Fruit fly (Drosophila melanogaster) whole organism, prepupa: ENCODE results near the gene Osi4.
A peak's percentile ranks its signal among the peaks of the same experiment; 100 is the strongest.

Experiments used
- Blimp-1 ChIP-seq: fragments of 200-800 bp; sonication (Bioruptor generic); optimal IDR thresholded peaks from 3 replicates; lab custom pipeline; 2017; ENCODE audit warnings: missing biosample characterization, missing genetic modification characterization, mild to moderate bottlenecking, moderate library complexity, missing genetic modification reagents
- CG10631 ChIP-seq: fragments of 200-800 bp; sonication (Bioruptor generic); optimal IDR thresholded peaks from 2 replicates; lab custom pipeline; 2016; ENCODE audit warnings: missing biosample characterization, missing genetic modification characterization
- CG11294 ChIP-seq: fragments of 200-800 bp; sonication (Bioruptor generic); IDR thresholded peaks from 2 replicates; pipeline ENCODE4 v1.3.6; 2022; ENCODE audit warnings: missing biosample characterization, missing genetic modification characterization
- CG11762 ChIP-seq: fragments of 200-800 bp; sonication (Bioruptor generic); optimal IDR thresholded peaks from 3 replicates; lab custom pipeline; 2016; ENCODE audit warnings: missing biosample characterization, missing genetic modification characterization; ENCODE audit not compliant: insufficient read depth
- CG11902 ChIP-seq: fragments of 200-800 bp; sonication (Bioruptor generic); optimal IDR thresholded peaks from 3 replicates; lab custom pipeline; 2016; ENCODE audit warnings: missing biosample characterization, missing genetic modification characterization
- CG1621 ChIP-seq: fragments of 200-800 bp; sonication (Bioruptor generic); optimal IDR thresholded peaks from 3 replicates; lab custom pipeline; 2018; ENCODE audit warnings: missing biosample characterization, mild to moderate bottlenecking, missing genetic modification characterization
- CG16779 ChIP-seq: fragments of 200-800 bp; sonication (Bioruptor generic); optimal IDR thresholded peaks from 3 replicates; lab custom pipeline; 2017; ENCODE audit warnings: missing biosample characterization, mild to moderate bottlenecking, missing genetic modification characterization
- CG3032 ChIP-seq: fragments of 200-800 bp; optimal IDR thresholded peaks from 2 replicates; lab custom pipeline; 2019; ENCODE audit warnings: missing biosample characterization, mild to moderate bottlenecking, missing genetic modification characterization, moderate library complexity
- CG31627 ChIP-seq: fragments of 200-800 bp; sonication (Bioruptor generic); optimal IDR thresholded peaks from 3 replicates; lab custom pipeline; 2016; ENCODE audit warnings: missing biosample characterization, missing genetic modification characterization
- CG4318 ChIP-seq: fragments of 200-800 bp; sonication (Bioruptor generic); optimal IDR thresholded peaks from 3 replicates; lab custom pipeline; 2017; ENCODE audit warnings: missing biosample characterization, mild to moderate bottlenecking, missing genetic modification characterization
- CG6163 ChIP-seq: fragments of 200-800 bp; sonication (Bioruptor generic); IDR thresholded peaks from 3 replicates; pipeline ENCODE4 v1.3.6; 2022; ENCODE audit warnings: missing biosample characterization, missing genetic modification characterization
- CG6276 ChIP-seq: fragments of 200-800 bp; sonication (Bioruptor generic); optimal IDR thresholded peaks from 2 replicates; lab custom pipeline; 2017; ENCODE audit warnings: missing biosample characterization, mild to moderate bottlenecking, missing genetic modification characterization
- CG6854 ChIP-seq: fragments of 200-800 bp; sonication (Bioruptor generic); optimal IDR thresholded peaks from 2 replicates; lab custom pipeline; 2017; ENCODE audit warnings: missing biosample characterization, mild to moderate bottlenecking, missing genetic modification characterization
- CG8119 ChIP-seq: fragments of 200-800 bp; sonication (Bioruptor generic); IDR thresholded peaks from 3 replicates; pipeline ENCODE4 v1.3.6; 2022; ENCODE audit warnings: missing biosample characterization, missing genetic modification characterization
- CG8319 ChIP-seq: fragments of 200-800 bp; sonication (Bioruptor generic); optimal IDR thresholded peaks from 3 replicates; lab custom pipeline; 2016; ENCODE audit warnings: missing biosample characterization, missing genetic modification characterization
- CG8632 ChIP-seq: fragments of 200-800 bp; sonication (Bioruptor generic); optimal IDR thresholded peaks from 3 replicates; lab custom pipeline; 2016; ENCODE audit warnings: missing biosample characterization, missing genetic modification characterization
- CG9139 ChIP-seq: fragments of 200-800 bp; sonication (Bioruptor generic); optimal IDR thresholded peaks from 3 replicates; lab custom pipeline; 2017; ENCODE audit warnings: missing biosample characterization, mild to moderate bottlenecking, missing genetic modification characterization
- Eip78C ChIP-seq: fragments of 200-800 bp; sonication (Bioruptor generic); peaks from one replicate; lab custom pipeline; 2016; ENCODE audit warnings: missing biosample characterization, missing genetic modification characterization
- Eip93F ChIP-seq: fragments of 200-800 bp; sonication (Bioruptor generic); optimal IDR thresholded peaks from 2 replicates; lab custom pipeline; 2016; ENCODE audit warnings: missing biosample characterization, mild to moderate bottlenecking, missing genetic modification characterization
- Ets96B ChIP-seq: fragments of 200-800 bp; optimal IDR thresholded peaks from 2 replicates; lab custom pipeline; 2019; ENCODE audit warnings: missing biosample characterization, mild to moderate bottlenecking, missing genetic modification characterization, moderate library complexity
- Gug ChIP-seq: fragments of 200-800 bp; sonication (Bioruptor generic); IDR thresholded peaks from 2 replicates; pipeline ENCODE4 v1.3.6; 2022; ENCODE audit warnings: missing biosample characterization, missing genetic modification characterization
- Hr38 ChIP-seq: sonication (Bioruptor generic); optimal IDR thresholded peaks from 2 replicates; lab custom pipeline; 2016; ENCODE audit warnings: missing biosample characterization, missing genetic modification characterization
- Hr39 ChIP-seq: fragments of 200-800 bp; sonication (Bioruptor generic); optimal IDR thresholded peaks from 2 replicates; lab custom pipeline; 2016; ENCODE audit warnings: missing biosample characterization, missing genetic modification characterization
- Hr4 ChIP-seq: fragments of 200-800 bp; sonication (Bioruptor generic); optimal IDR thresholded peaks from 3 replicates; lab custom pipeline; 2016; ENCODE audit warnings: missing biosample characterization, missing genetic modification characterization
- OdsH ChIP-seq: fragments of 200-800 bp; sonication (Bioruptor generic); optimal IDR thresholded peaks from 3 replicates; lab custom pipeline; 2016; ENCODE audit warnings: missing biosample characterization, missing genetic modification characterization
- Smox ChIP-seq: fragments of 200-800 bp; sonication (Bioruptor generic); optimal IDR thresholded peaks from 3 replicates; lab custom pipeline; 2016; ENCODE audit warnings: missing biosample characterization, missing genetic modification characterization
- Sox14 ChIP-seq: fragments of 200-800 bp; sonication (Bioruptor generic); optimal IDR thresholded peaks from 3 replicates; lab custom pipeline; 2016; ENCODE audit warnings: missing biosample characterization, missing genetic modification characterization
- Sox15 ChIP-seq: fragments of 200-800 bp; sonication (Bioruptor generic); optimal IDR thresholded peaks from 3 replicates; lab custom pipeline; 2016; ENCODE audit warnings: missing biosample characterization, missing genetic modification characterization
- acj6 ChIP-seq: fragments of 200-800 bp; sonication (Bioruptor generic); optimal IDR thresholded peaks from 3 replicates; lab custom pipeline; 2016; ENCODE audit warnings: missing biosample characterization, missing genetic modification characterization
- dac ChIP-seq: fragments of 200-800 bp; sonication (Bioruptor generic); optimal IDR thresholded peaks from 2 replicates; lab custom pipeline; 2017; ENCODE audit warnings: missing biosample characterization, mild to moderate bottlenecking, missing genetic modification characterization
- eg ChIP-seq: fragments of 200-800 bp; sonication (Bioruptor generic); IDR thresholded peaks from 3 replicates; pipeline ENCODE4 v1.3.6; 2022; ENCODE audit warnings: missing biosample characterization, missing genetic modification characterization
- fkh ChIP-seq: fragments of 200-800 bp; sonication (Bioruptor generic); optimal IDR thresholded peaks from 3 replicates; lab custom pipeline; 2017; ENCODE audit warnings: missing biosample characterization, mild to moderate bottlenecking, missing genetic modification characterization, moderate library complexity
- lz ChIP-seq: fragments of 200-800 bp; sonication (Bioruptor generic); optimal IDR thresholded peaks from 3 replicates; lab custom pipeline; 2016; ENCODE audit warnings: missing biosample characterization, missing genetic modification characterization
- pdm3 ChIP-seq: fragments of 200-800 bp; sonication (Bioruptor generic); optimal IDR thresholded peaks from 3 replicates; lab custom pipeline; 2016; ENCODE audit warnings: missing biosample characterization, missing genetic modification characterization
- svp ChIP-seq: fragments of 200-800 bp; sonication (Bioruptor generic); peaks from one replicate; lab custom pipeline; 2016; ENCODE audit warnings: missing biosample characterization, missing genetic modification characterization
- vri ChIP-seq: fragments of 200-800 bp; sonication (Bioruptor generic); optimal IDR thresholded peaks from 3 replicates; lab custom pipeline; 2016; ENCODE audit warnings: missing biosample characterization, mild to moderate bottlenecking, missing genetic modification characterization

Gene Osi4

DNA sequence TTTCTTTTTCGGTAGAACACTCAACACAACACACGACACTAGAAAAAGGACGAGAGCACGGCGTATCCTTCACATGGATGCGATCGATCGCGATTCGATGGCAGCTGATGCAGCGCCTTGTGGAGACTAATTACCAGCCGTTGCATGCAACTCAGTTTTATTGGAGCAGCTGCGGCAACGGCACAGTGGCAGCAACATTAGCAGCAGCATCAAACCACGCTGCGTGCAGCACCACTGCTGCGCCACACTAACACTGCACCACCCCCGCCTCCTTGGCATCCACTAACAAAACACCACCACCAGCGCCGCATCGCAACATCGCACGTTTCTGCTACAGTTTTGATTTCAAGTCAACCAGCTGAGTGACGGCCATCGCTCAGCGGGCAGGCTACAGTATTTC lies at the start of gene Osi4:
Gene Osi4, minus strand, starts transcription at position 101 of the 400 bp plus-strand sequence.
- TF ChIP-seq Hr39 (no peak), eg (GFP tag; lab: Robert Waterston, UW) (no peak), CG6276 (GFP tag; lab: Kevin White, UChicago) (no peak), pdm3 (GFP tag; lab: Kevin White, UChicago) (no peak), fkh (GFP tag; lab: Kevin White, UChicago) (no peak), Eip93F (GFP tag; lab: Kevin White, UChicago) (no peak), svp (GFP tag; lab: Kevin White, UChicago) (no peak), dac (GFP tag; lab: Kevin White, UChicago) (no peak), Ets96B (tag; lab: Kevin White, UChicago) (no peak), lz (GFP tag; lab: Kevin White, UChicago) (no peak), CG11762 (no peak), CG6163 (no peak), Sox15 (no peak)
- TF ChIP-seq, all 60 proteins: peak for 0

DNA sequence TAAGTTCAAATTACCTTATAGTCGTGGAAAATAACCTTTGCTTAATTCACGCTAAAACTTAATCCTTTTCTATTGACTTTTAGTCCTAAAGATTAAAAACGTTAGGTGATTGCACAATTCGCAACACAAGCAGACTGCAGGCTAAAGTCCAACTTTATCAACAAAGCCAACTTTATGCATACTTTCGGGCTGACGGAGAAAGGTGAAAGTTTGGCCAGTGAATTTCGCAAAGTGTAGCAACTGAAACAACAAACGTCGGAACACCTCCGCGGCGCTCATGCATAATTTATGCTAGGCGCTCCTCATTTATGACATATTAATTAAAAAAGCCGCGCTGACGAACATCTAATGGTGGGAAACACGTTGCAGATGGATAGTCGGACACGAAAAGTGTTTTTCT lies 48.4 kb upstream of the Osi4 start:
- TF ChIP-seq CG8319 (GFP tag; lab: Kevin White, UChicago) = no peak
- TF ChIP-seq Eip78C (GFP tag; lab: Kevin White, UChicago) = no peak
- TF ChIP-seq CG6276 (GFP tag; lab: Kevin White, UChicago) = peak; percentile 60
- TF ChIP-seq CG3032 = no peak
- no peak for TF ChIP-seq acj6 (GFP tag; lab: Kevin White, UChicago)
- no peak for TF ChIP-seq CG4318
- TF ChIP-seq Hr4 = no peak
- TF ChIP-seq CG31627 (GFP tag; lab: Kevin White, UChicago) = no peak
- TF ChIP-seq CG10631 (GFP tag; lab: Kevin White, UChicago) = no peak
- TF ChIP-seq CG9139 (GFP tag; lab: Kevin White, UChicago) = no peak
- TF ChIP-seq eg (GFP tag; lab: Robert Waterston, UW) = 0 out of 3 replicates have a peak, but pooled peaks have one; percentile 33
- TF ChIP-seq dac (GFP tag; lab: Kevin White, UChicago) = no peak

DNA sequence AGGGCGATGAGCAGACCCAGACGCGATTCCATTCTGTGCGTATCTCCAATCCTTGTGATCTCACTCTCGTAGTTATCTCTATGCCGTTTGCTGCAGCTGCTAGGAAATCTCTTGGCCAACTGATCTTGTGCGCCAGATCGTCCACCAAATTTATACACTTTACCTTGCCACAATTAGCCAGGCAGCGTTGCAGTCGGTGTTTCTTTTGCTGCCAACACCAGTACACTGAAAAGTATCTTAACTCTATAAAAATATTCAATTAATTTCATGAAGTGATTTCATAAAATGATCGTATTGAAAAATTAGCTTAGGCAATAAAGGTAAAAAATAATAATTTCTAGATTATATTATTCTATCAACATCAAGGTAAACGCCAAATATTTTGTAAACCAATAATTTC lies 47.1 kb upstream of the Osi4 start, which contains the start of gene Osi11:
Gene Osi11, minus strand, starts transcription at position 101 of the 400 bp plus-strand sequence.
- TF ChIP-seq CG6854 (GFP tag; lab: Kevin White, UChicago) = no peak
- TF ChIP-seq Hr39 = no peak
- no peak for TF ChIP-seq CG8632
- no peak for TF ChIP-seq Gug (GFP tag; lab: Robert Waterston, UW)
- no peak for TF ChIP-seq CG1621
- peak; percentile 10 for TF ChIP-seq Eip78C (GFP tag; lab: Kevin White, UChicago)
- TF ChIP-seq, all 60 proteins: peak for 1

DNA sequence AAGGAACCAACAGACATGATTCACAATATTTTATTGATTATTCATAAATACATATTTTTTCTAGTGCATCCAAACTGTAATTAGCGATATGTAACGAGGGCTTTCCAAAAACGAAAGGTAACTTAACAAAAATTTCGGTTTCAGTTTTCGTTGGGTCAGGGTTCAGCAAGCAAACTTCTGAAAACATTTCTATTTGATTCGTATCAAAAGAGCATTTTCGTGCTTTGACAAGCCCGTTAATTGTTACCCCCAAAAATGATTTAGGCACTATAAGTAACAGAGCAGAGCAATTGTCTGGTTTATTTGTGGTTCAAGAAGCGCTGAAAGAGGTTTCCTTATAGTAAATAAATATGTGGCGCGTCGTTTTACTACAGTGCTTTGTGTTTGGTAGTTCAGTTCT lies 44.3 kb upstream of the Osi4 start, which contains the start of gene Osi10b:
Gene Osi10b, plus strand, starts transcription at position 301 of the 400 bp plus-strand sequence.
- no peak for TF ChIP-seq CG9139 (GFP tag; lab: Kevin White, UChicago)
- no peak for TF ChIP-seq pdm3 (GFP tag; lab: Kevin White, UChicago)
- TF ChIP-seq lz (GFP tag; lab: Kevin White, UChicago) = no peak
- TF ChIP-seq OdsH (GFP tag; lab: Kevin White, UChicago) = no peak
- TF ChIP-seq CG8119 (GFP tag; lab: Robert Waterston, UW) = no peak
- no peak for TF ChIP-seq Blimp-1
- no peak for TF ChIP-seq CG16779 (tag; lab: Kevin White, UChicago)
- TF ChIP-seq CG6163 = no peak
- no peak for TF ChIP-seq Gug (GFP tag; lab: Robert Waterston, UW)
- TF ChIP-seq Smox (GFP tag; lab: Kevin White, UChicago) = no peak
- TF ChIP-seq CG11902 (GFP tag; lab: Kevin White, UChicago) = no peak
- TF ChIP-seq Sox14 = no peak
- TF ChIP-seq CG11762 = no peak
- TF ChIP-seq CG6276 (GFP tag; lab: Kevin White, UChicago) = no peak
- TF ChIP-seq Hr38 (GFP tag; lab: Kevin White, UChicago) = no peak
- no peak for TF ChIP-seq vri (GFP tag; lab: Kevin White, UChicago)
- no peak for TF ChIP-seq CG11294
- no peak for TF ChIP-seq Sox15
- TF ChIP-seq, all 60 proteins: peak for 0
